In the genomic region with DNA sequence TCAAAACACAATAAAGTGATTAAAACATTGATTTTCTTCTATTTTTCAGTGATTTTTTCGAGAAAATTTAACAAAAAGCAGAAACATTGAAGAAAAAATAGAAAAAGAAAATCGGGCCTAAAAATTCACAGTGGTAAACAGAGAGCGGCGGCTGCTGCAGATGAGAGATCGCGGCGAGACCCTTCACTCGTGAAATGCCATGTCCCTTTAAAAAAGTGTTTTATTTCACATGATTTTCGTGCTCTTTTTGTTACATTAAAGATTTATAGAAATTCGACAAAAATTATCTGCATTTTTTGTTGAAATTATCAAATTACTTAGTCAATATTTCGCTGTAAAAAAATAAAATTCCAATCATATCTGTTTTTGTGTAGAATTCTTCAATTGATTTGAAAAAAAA, we compare ENCODE assay signal across 3 worm cellular contexts.
TF ChIP-seq lines count a peak whose summit lies in the region.

No protein-coding gene starts in this region.

TF ChIP-seq in whole organism, L1 larva, 84 proteins besides CTCF, POLR2A, EP300 and RAD21 (continued from another document):
- peak; percentile 80 for TF ChIP-seq nhr-85 (tag; lab: Kevin White, UChicago)
- peak in 2 of 3 experiments; percentile 7 to 56 for TF ChIP-seq ceh-82 (tag; optimal IDR thresholded peaks at IDR 0.05; lab: Kevin White, UChicago)
- TF ChIP-seq nhr-90 (tag; optimal IDR thresholded peaks at IDR 0.05; lab: Kevin White, UChicago; ENCODE audit: poor library complexity): peak; percentile 41
- TF ChIP-seq lin-13 (GFP tag; optimal IDR thresholded peaks at IDR 0.05; lab: Kevin White, UChicago): peak; percentile 8
- peak; percentile 60 to 66 for TF ChIP-seq efl-1 (optimal IDR thresholded peaks at IDR 0.05; lab: Kevin White, UChicago)
- peak; percentile 51 to 92 for TF ChIP-seq efl-1 (GFP tag; optimal IDR thresholded peaks at IDR 0.05 in 1 of 2; lab: Kevin White, UChicago)
- TF ChIP-seq egl-13 (tag; optimal IDR thresholded peaks at IDR 0.05; lab: Kevin White, UChicago): no peak
- TF ChIP-seq xbp-1 (tag; optimal IDR thresholded peaks at IDR 0.05; lab: Kevin White, UChicago): peak; percentile 32
- peak; percentile 63 for TF ChIP-seq mep-1 (tag; optimal IDR thresholded peaks at IDR 0.05; lab: Kevin White, UChicago)
- TF ChIP-seq ceh-8 (GFP tag; optimal IDR thresholded peaks at IDR 0.05; lab: Kevin White, UChicago): no peak
- TF ChIP-seq fos-1 (tag; optimal IDR thresholded peaks at IDR 0.05; lab: Kevin White, UChicago): no peak
- no peak for TF ChIP-seq nhr-12 (tag; optimal IDR thresholded peaks at IDR 0.05; lab: Kevin White, UChicago)
- TF ChIP-seq zag-1 (tag; optimal IDR thresholded peaks at IDR 0.05; lab: Kevin White, UChicago): no peak
- TF ChIP-seq egl-27 (tag; optimal IDR thresholded peaks at IDR 0.05; lab: Kevin White, UChicago): no peak
- no peak for TF ChIP-seq aly-2 (tag; optimal IDR thresholded peaks at IDR 0.05; lab: Kevin White, UChicago)
- TF ChIP-seq dsc-1 (tag; optimal IDR thresholded peaks at IDR 0.05; lab: Kevin White, UChicago): peak; percentile 37
- no peak for TF ChIP-seq lir-3 (tag; optimal IDR thresholded peaks at IDR 0.05; lab: Kevin White, UChicago; ENCODE audit: poor library complexity)
- TF ChIP-seq snpc-4 (tag; optimal IDR thresholded peaks at IDR 0.05; lab: Kevin White, UChicago): peak; percentile 43
- peak; percentile 40; the same call in 1 of the 2 replicates for TF ChIP-seq nhr-19 (GFP tag; conservative IDR thresholded peaks at IDR 0.05; lab: Robert Waterston, UW)
- peak; percentile 38 for TF ChIP-seq fkh-8 (tag; optimal IDR thresholded peaks at IDR 0.05; lab: Kevin White, UChicago)
- TF ChIP-seq dpl-1 (GFP tag; optimal IDR thresholded peaks at IDR 0.05; lab: Kevin White, UChicago): peak; percentile 46 to 65 (median 60)
- no peak for TF ChIP-seq nhr-28 (tag; optimal IDR thresholded peaks at IDR 0.05; lab: Kevin White, UChicago)
- no peak for TF ChIP-seq pax-3 (tag; optimal IDR thresholded peaks at IDR 0.05; lab: Kevin White, UChicago)
- peak; percentile 65 for TF ChIP-seq lin-14 (GFP tag; optimal IDR thresholded peaks at IDR 0.05; lab: Kevin White, UChicago)
- TF ChIP-seq skn-1 (tag; optimal IDR thresholded peaks at IDR 0.05; lab: Kevin White, UChicago): peak; percentile 34
- TF ChIP-seq lin-15B (tag; optimal IDR thresholded peaks at IDR 0.05; lab: Kevin White, UChicago): peak; percentile 7
- TF ChIP-seq snu-23 (GFP tag; optimal IDR thresholded peaks at IDR 0.05; lab: Kevin White, UChicago): peak; percentile 79
- TF ChIP-seq F16B12.6 (tag; optimal IDR thresholded peaks at IDR 0.05; lab: Kevin White, UChicago): peak; percentile 25

TF ChIP-seq in whole organism, L4 larva, 104 proteins besides CTCF, POLR2A, EP300 and RAD21 (continued from another document):
- TF ChIP-seq snpc-1.2 (GFP tag; IDR thresholded peaks at IDR 0.05; lab: Robert Waterston, UW): 0 out of 2 replicates have a peak, but pooled peaks have one; percentile 40
- peak; percentile 87 for TF ChIP-seq hlh-30 (tag; optimal IDR thresholded peaks at IDR 0.05; lab: Kevin White, UChicago; ENCODE audit: insufficient read depth)
- TF ChIP-seq saeg-2 (GFP tag; IDR thresholded peaks at IDR 0.05; lab: Robert Waterston, UW): no peak
- peak; percentile 68 for TF ChIP-seq hlh-11 (tag; optimal IDR thresholded peaks at IDR 0.05; lab: Kevin White, UChicago)
- TF ChIP-seq mxl-2 (GFP tag; conservative IDR thresholded peaks at IDR 0.05; lab: Robert Waterston, UW): no peak
- no peak for TF ChIP-seq D1046.2 (GFP tag; IDR thresholded peaks at IDR 0.05; lab: Robert Waterston, UW)
- no peak for TF ChIP-seq Y75B8A.6 (GFP tag; IDR thresholded peaks at IDR 0.05; lab: Robert Waterston, UW)
- TF ChIP-seq nhr-25 (tag; optimal IDR thresholded peaks at IDR 0.05; lab: Kevin White, UChicago; ENCODE audit: borderline replicate concordance, insufficient read depth): peak; percentile 29
- TF ChIP-seq F37D6.2 (tag; optimal IDR thresholded peaks at IDR 0.05; lab: Kevin White, UChicago): no peak
- TF ChIP-seq nhr-77 (tag; optimal IDR thresholded peaks at IDR 0.05; lab: Kevin White, UChicago): peak; percentile 61
- TF ChIP-seq ces-1 (GFP tag; optimal IDR thresholded peaks at IDR 0.05; lab: Kevin White, UChicago): no peak
- peak in 1 of 2 experiments; percentile 79 for TF ChIP-seq lsy-2 (tag; optimal IDR thresholded peaks at IDR 0.05; lab: Kevin White, UChicago)
- no peak for TF ChIP-seq vab-7 (GFP tag; IDR thresholded peaks at IDR 0.05; lab: Robert Waterston, UW)
- no peak for TF ChIP-seq aly-2 (tag; optimal IDR thresholded peaks at IDR 0.05; lab: Kevin White, UChicago)
- TF ChIP-seq lin-1 (GFP tag; IDR thresholded peaks at IDR 0.05; lab: Robert Waterston, UW): no peak
- TF ChIP-seq dve-1 (tag; optimal IDR thresholded peaks at IDR 0.05; lab: Kevin White, UChicago; ENCODE audit: insufficient read depth): peak; percentile 82
- no peak for TF ChIP-seq unc-62 (GFP tag; optimal IDR thresholded peaks at IDR 0.05 in 1 of 2; lab: Kevin White, UChicago)
- no peak for TF ChIP-seq unc-62 (tag; optimal IDR thresholded peaks at IDR 0.05; lab: Kevin White, UChicago)
- TF ChIP-seq daf-16 (GFP tag; optimal IDR thresholded peaks at IDR 0.05; lab: Kevin White, UChicago): peak in 1 of 2 experiments; percentile 29
- peak; percentile 80 for TF ChIP-seq daf-16 (tag; optimal IDR thresholded peaks at IDR 0.05; lab: Kevin White, UChicago)
- TF ChIP-seq fkh-10 (GFP tag; optimal IDR thresholded peaks at IDR 0.05; lab: Kevin White, UChicago): no peak
- TF ChIP-seq ZK546.5 (tag; optimal IDR thresholded peaks at IDR 0.05; lab: Kevin White, UChicago): no peak
- no peak for TF ChIP-seq nhr-102 (tag; optimal IDR thresholded peaks at IDR 0.05; lab: Kevin White, UChicago)
- no peak for TF ChIP-seq egl-27 (tag; optimal IDR thresholded peaks at IDR 0.05; lab: Kevin White, UChicago)
- no peak for TF ChIP-seq sdz-12 (GFP tag; optimal IDR thresholded peaks at IDR 0.05; lab: Kevin White, UChicago)
- peak; percentile 35 for TF ChIP-seq nhr-28 (tag; optimal IDR thresholded peaks at IDR 0.05; lab: Kevin White, UChicago)
- TF ChIP-seq F10B5.3 (tag; optimal IDR thresholded peaks at IDR 0.05; lab: Kevin White, UChicago): no peak
- peak; percentile 58 for TF ChIP-seq hmg-1.1 (GFP tag; IDR thresholded peaks at IDR 0.05; lab: Robert Waterston, UW)
- no peak for TF ChIP-seq zag-1 (tag; optimal IDR thresholded peaks at IDR 0.05; lab: Kevin White, UChicago)
- TF ChIP-seq lin-38 (GFP tag; IDR thresholded peaks at IDR 0.05; lab: Robert Waterston, UW): peak; percentile 57
- TF ChIP-seq lin-29 (GFP tag; IDR thresholded peaks at IDR 0.05; lab: Robert Waterston, UW): no peak
- peak; percentile 2 for TF ChIP-seq pqm-1 (tag; optimal IDR thresholded peaks at IDR 0.05; lab: Kevin White, UChicago)
- peak; percentile 41 for TF ChIP-seq dmd-6 (GFP tag; IDR thresholded peaks at IDR 0.05; lab: Robert Waterston, UW)
- TF ChIP-seq F49E8.2 (tag; optimal IDR thresholded peaks at IDR 0.05; lab: Kevin White, UChicago; ENCODE audit: borderline replicate concordance): no peak
- no peak for TF ChIP-seq gei-8 (GFP tag; optimal IDR thresholded peaks at IDR 0.05; lab: Kevin White, UChicago)
- TF ChIP-seq attf-4 (tag; optimal IDR thresholded peaks at IDR 0.05; lab: Kevin White, UChicago): no peak
- no peak for TF ChIP-seq spr-1 (tag; optimal IDR thresholded peaks at IDR 0.05; lab: Kevin White, UChicago)
- TF ChIP-seq madf-5 (GFP tag; IDR thresholded peaks at IDR 0.05; lab: Robert Waterston, UW): no peak
- no peak for TF ChIP-seq snpc-4 (tag; optimal IDR thresholded peaks at IDR 0.05; lab: Kevin White, UChicago)
- no peak for TF ChIP-seq tra-1 (GFP tag; IDR thresholded peaks at IDR 0.05; lab: Robert Waterston, UW)
- TF ChIP-seq spr-3 (GFP tag; optimal IDR thresholded peaks at IDR 0.05; lab: Kevin White, UChicago): no peak
- no peak for TF ChIP-seq nhr-10 (tag; optimal IDR thresholded peaks at IDR 0.05; lab: Kevin White, UChicago)
- TF ChIP-seq daf-8 (GFP tag; IDR thresholded peaks at IDR 0.05; lab: Robert Waterston, UW): no peak
- TF ChIP-seq dpl-1 (GFP tag; optimal IDR thresholded peaks at IDR 0.05; lab: Kevin White, UChicago): peak; percentile 34
- peak; percentile 6 for TF ChIP-seq nhr-11 (tag; optimal IDR thresholded peaks at IDR 0.05; lab: Kevin White, UChicago)
- no peak for TF ChIP-seq ceh-62 (tag; optimal IDR thresholded peaks at IDR 0.05; lab: Kevin White, UChicago)
- peak; percentile 44 for TF ChIP-seq ama-1 (optimal IDR thresholded peaks at IDR 0.05; lab: Kevin White, UChicago)
- no peak for TF ChIP-seq lin-15B (tag; optimal IDR thresholded peaks at IDR 0.05; lab: Kevin White, UChicago)
- TF ChIP-seq Y5F2A.4 (GFP tag; optimal IDR thresholded peaks at IDR 0.05; lab: Kevin White, UChicago): no peak
- no peak for TF ChIP-seq fos-1 (tag; optimal IDR thresholded peaks at IDR 0.05; lab: Kevin White, UChicago)
- no peak for TF ChIP-seq mdl-1 (tag; optimal IDR thresholded peaks at IDR 0.05; lab: Kevin White, UChicago)

TF ChIP-seq in whole organism, young adult, 124 proteins besides CTCF, POLR2A, EP300 and RAD21 (continued from another document):
- TF ChIP-seq bed-1 (GFP tag; IDR thresholded peaks at IDR 0.05; lab: Robert Waterston, UW) (no peak), nfya-2 (GFP tag; IDR thresholded peaks at IDR 0.05; lab: Robert Waterston, UW) (no peak), B0035.1 (tag; optimal IDR thresholded peaks at IDR 0.05; lab: Kevin White, UChicago) (no peak), Y53G8AR.9 (GFP tag; conservative IDR thresholded peaks at IDR 0.05; lab: Robert Waterston, UW) (no peak), tlf-1 (GFP tag; optimal IDR thresholded peaks at IDR 0.05; lab: Kevin White, UChicago) (no peak), F57A8.1 (GFP tag; optimal IDR thresholded peaks at IDR 0.05; lab: Kevin White, UChicago) (no peak), ztf-3 (GFP tag; optimal IDR thresholded peaks at IDR 0.05; lab: Kevin White, UChicago) (no peak), ekl-4 (GFP tag; IDR thresholded peaks at IDR 0.05; lab: Robert Waterston, UW) (no peak), hmg-20 (GFP tag; IDR thresholded peaks at IDR 0.05; lab: Robert Waterston, UW) (no peak), Y56A3A.18 (GFP tag; IDR thresholded peaks at IDR 0.05; lab: Robert Waterston, UW) (no peak), F10E7.11 (tag; optimal IDR thresholded peaks at IDR 0.05; lab: Kevin White, UChicago) (no peak), snpc-1.3 (tag; optimal IDR thresholded peaks at IDR 0.05; lab: Kevin White, UChicago; ENCODE audit: insufficient read depth) (peak; percentile 70), efl-1 (GFP tag; optimal IDR thresholded peaks at IDR 0.05; lab: Kevin White, UChicago) (no peak), fkh-3 (tag; optimal IDR thresholded peaks at IDR 0.05; lab: Kevin White, UChicago) (no peak), hsf-1 (GFP tag; IDR thresholded peaks at IDR 0.05; lab: Robert Waterston, UW) (no peak), lin-40 (tag; optimal IDR thresholded peaks at IDR 0.05; lab: Kevin White, UChicago) (peak; percentile 49), rcor-1 (GFP tag; IDR thresholded peaks at IDR 0.05; lab: Robert Waterston, UW) (no peak), Y53F4B.3 (GFP tag; IDR thresholded peaks at IDR 0.05; lab: Robert Waterston, UW) (no peak), ccch-3 (GFP tag; optimal IDR thresholded peaks at IDR 0.05; lab: Kevin White, UChicago) (no peak), egrh-3 (GFP tag; IDR thresholded peaks at IDR 0.05; lab: Robert Waterston, UW) (no peak), hlh-26 (GFP tag; conservative IDR thresholded peaks at IDR 0.05; lab: Robert Waterston, UW) (no peak), ceh-79 (tag; optimal IDR thresholded peaks at IDR 0.05; lab: Kevin White, UChicago) (no peak), attf-6 (GFP tag; IDR thresholded peaks at IDR 0.05; lab: Robert Waterston, UW) (no peak), ztf-26 (tag; optimal IDR thresholded peaks at IDR 0.05; lab: Kevin White, UChicago) (peak; percentile 40), B0019.2 (GFP tag; conservative IDR thresholded peaks at IDR 0.05; lab: Robert Waterston, UW) (no peak), cebp-1 (GFP tag; IDR thresholded peaks at IDR 0.05; lab: Robert Waterston, UW) (no peak), cebp-1 (tag; optimal IDR thresholded peaks at IDR 0.05; lab: Kevin White, UChicago) (peak; percentile 52), ceh-100 (GFP tag; IDR thresholded peaks at IDR 0.05; lab: Robert Waterston, UW) (no peak), mxl-1 (tag; optimal IDR thresholded peaks at IDR 0.05; lab: Kevin White, UChicago) (no peak), sptf-2 (GFP tag; optimal IDR thresholded peaks at IDR 0.05; lab: Kevin White, UChicago) (no peak), ztf-25 (GFP tag; IDR thresholded peaks at IDR 0.05; lab: Robert Waterston, UW) (no peak), hrde-1 (tag; optimal IDR thresholded peaks at IDR 0.05; lab: Kevin White, UChicago; ENCODE audit: borderline replicate concordance) (no peak), F52B5.7 (tag; optimal IDR thresholded peaks at IDR 0.05; lab: Kevin White, UChicago) (no peak), Y67H2A.10 (GFP tag; conservative IDR thresholded peaks at IDR 0.05; lab: Robert Waterston, UW) (no peak), let-607 (tag; optimal IDR thresholded peaks at IDR 0.05; lab: Kevin White, UChicago) (no peak), dpff-1 (tag; optimal IDR thresholded peaks at IDR 0.05; lab: Kevin White, UChicago) (no peak), dpl-1 (GFP tag; optimal IDR thresholded peaks at IDR 0.05; lab: Kevin White, UChicago) (no peak), mes-4 (tag; optimal IDR thresholded peaks at IDR 0.05; lab: Kevin White, UChicago) (no peak), madf-3 (GFP tag; IDR thresholded peaks at IDR 0.05; lab: Robert Waterston, UW) (no peak), let-526 (GFP tag; IDR thresholded peaks at IDR 0.05; lab: Robert Waterston, UW) (no peak), Y79H2A.3 (GFP tag; conservative IDR thresholded peaks at IDR 0.05; lab: Robert Waterston, UW) (no peak), T07F8.4 (tag; optimal IDR thresholded peaks at IDR 0.05; lab: Kevin White, UChicago) (no peak), C06A6.2 (GFP tag; conservative IDR thresholded peaks at IDR 0.05; lab: Robert Waterston, UW) (no peak), ama-1 (optimal IDR thresholded peaks at IDR 0.05; lab: Kevin White, UChicago) (no peak), ama-1 (GFP tag; optimal IDR thresholded peaks at IDR 0.05; lab: Kevin White, UChicago) (no peak), F49E8.2 (tag; optimal IDR thresholded peaks at IDR 0.05; lab: Kevin White, UChicago; ENCODE audit: insufficient read depth) (no peak), lin-26 (GFP tag; IDR thresholded peaks at IDR 0.05; lab: Robert Waterston, UW) (no peak), sea-2 (GFP tag; IDR thresholded peaks at IDR 0.05; lab: Robert Waterston, UW) (no peak), nhr-90 (tag; optimal IDR thresholded peaks at IDR 0.05; lab: Kevin White, UChicago) (no peak), unc-130 (GFP tag; optimal IDR thresholded peaks at IDR 0.05; lab: Kevin White, UChicago) (no peak), cebp-2 (GFP tag; IDR thresholded peaks at IDR 0.05; lab: Robert Waterston, UW) (no peak), somi-1 (GFP tag; optimal IDR thresholded peaks at IDR 0.05; lab: Kevin White, UChicago) (no peak), attf-3 (GFP tag; conservative IDR thresholded peaks at IDR 0.05; lab: Robert Waterston, UW) (no peak), rpc-1 (optimal IDR thresholded peaks at IDR 0.05; lab: Kevin White, UChicago) (no peak), rpc-1 (tag; optimal IDR thresholded peaks at IDR 0.05; lab: Kevin White, UChicago) (no peak), K11D2.4 (GFP tag; IDR thresholded peaks at IDR 0.05; lab: Robert Waterston, UW) (no peak), repo-1 (tag; optimal IDR thresholded peaks at IDR 0.05; lab: Kevin White, UChicago) (peak; percentile 29), madf-6 (GFP tag; IDR thresholded peaks at IDR 0.05; lab: Robert Waterston, UW) (peak; percentile 62), egl-18 (GFP tag; IDR thresholded peaks at IDR 0.05; lab: Robert Waterston, UW) (no peak), him-1 (tag; optimal IDR thresholded peaks at IDR 0.05; lab: Kevin White, UChicago) (peak; percentile 9), nfya-1 (tag; optimal IDR thresholded peaks at IDR 0.05; lab: Kevin White, UChicago; ENCODE audit: borderline replicate concordance, insufficient read depth) (no peak), D2030.7 (GFP tag; IDR thresholded peaks at IDR 0.05; lab: Robert Waterston, UW) (no peak), ztf-18 (tag; optimal IDR thresholded peaks at IDR 0.05; lab: Kevin White, UChicago) (no peak)
